Fruit fly (Drosophila melanogaster) whole organism, embryonic: ENCODE data around the gene Trl.

ENCODE experiments used
- B-H1 ChIP-seq: fragments of 200-800 bp; sonication (Bioruptor generic); IDR thresholded peaks from 3 replicates; pipeline ENCODE4 v1.3.6; 2022; ENCODE audit warnings: missing biosample characterization, missing genetic modification characterization
- B-H2 ChIP-seq: fragments of 200-800 bp; sonication (Bioruptor generic); optimal IDR thresholded peaks from 2 replicates; lab custom pipeline; 2018; ENCODE audit warnings: missing biosample characterization, mild to moderate bottlenecking, missing genetic modification characterization
- CG13287 ChIP-seq: fragments of 200-800 bp; sonication (Bioruptor generic); IDR thresholded peaks from 2 replicates; pipeline ENCODE4 v1.3.6; 2022; ENCODE audit warnings: missing biosample characterization, missing genetic modification characterization; ENCODE audit not compliant: partially characterized antibody
- CG13624 ChIP-seq: fragments of 200-800 bp; sonication (Bioruptor generic); optimal IDR thresholded peaks from 2 replicates; lab custom pipeline; 2016; ENCODE audit warnings: missing biosample characterization, missing genetic modification characterization
- CG14965 ChIP-seq: fragments of 200-800 bp; sonication (Bioruptor generic); optimal IDR thresholded peaks from 2 replicates; lab custom pipeline; 2016; ENCODE audit warnings: missing biosample characterization, missing genetic modification characterization, borderline replicate concordance
- CG15601 ChIP-seq: fragments of 200-800 bp; sonication (Bioruptor generic); optimal IDR thresholded peaks from 3 replicates; lab custom pipeline; 2019; ENCODE audit warnings: missing biosample characterization, mild to moderate bottlenecking, missing genetic modification characterization, moderate library complexity
- CG17361 ChIP-seq: fragments of 200-800 bp; sonication (Bioruptor generic); IDR thresholded peaks from 3 replicates; pipeline ENCODE4 v1.3.6; 2022; ENCODE audit warnings: missing biosample characterization, missing genetic modification characterization
- CG18262 ChIP-seq: fragments of 200-800 bp; optimal IDR thresholded peaks from 3 replicates; lab custom pipeline; 2019; ENCODE audit warnings: missing biosample characterization, mild to moderate bottlenecking, missing genetic modification characterization, moderate library complexity
- CG1832 ChIP-seq: fragments of 200-800 bp; sonication (Bioruptor generic); optimal IDR thresholded peaks from 2 replicates; lab custom pipeline; 2017; ENCODE audit warnings: missing biosample characterization, mild to moderate bottlenecking, missing genetic modification characterization, inconsistent platforms
- CG18619 ChIP-seq: fragments of 200-800 bp; sonication (Bioruptor generic); optimal IDR thresholded peaks from 3 replicates; lab custom pipeline; 2017; ENCODE audit warnings: missing biosample characterization, mild to moderate bottlenecking, missing genetic modification characterization
- CG2712 ChIP-seq: fragments of 200-800 bp; optimal IDR thresholded peaks from 3 replicates; lab custom pipeline; 2019; ENCODE audit warnings: missing biosample characterization, mild to moderate bottlenecking, missing genetic modification characterization, moderate library complexity
- CG30431 ChIP-seq: fragments of 200-800 bp; sonication (Bioruptor generic); optimal IDR thresholded peaks from 2 replicates; lab custom pipeline; 2017; ENCODE audit warnings: missing biosample characterization, missing genetic modification characterization
- CG33557 ChIP-seq: fragments of 200-800 bp; sonication (Bioruptor generic); optimal IDR thresholded peaks from 2 replicates; lab custom pipeline; 2019; ENCODE audit warnings: missing biosample characterization, mild to moderate bottlenecking, missing genetic modification characterization, moderate library complexity
- CG3838 ChIP-seq: fragments of 200-800 bp; sonication (Bioruptor generic); optimal IDR thresholded peaks from 3 replicates; lab custom pipeline; 2016; ENCODE audit warnings: missing biosample characterization, missing genetic modification characterization
- CG4328 ChIP-seq: fragments of 200-800 bp; sonication (Bioruptor generic); optimal IDR thresholded peaks from 3 replicates; lab custom pipeline; 2017; ENCODE audit warnings: missing biosample characterization, missing genetic modification reagents, missing genetic modification characterization
- CG7745 ChIP-seq: fragments of 200-800 bp; sonication (Bioruptor generic); optimal IDR thresholded peaks from 2 replicates; lab custom pipeline; 2018; ENCODE audit warnings: missing biosample characterization, mild to moderate bottlenecking, missing genetic modification characterization, moderate library complexity
- CG8478 ChIP-seq: fragments of >200 bp; optimal IDR thresholded peaks from 2 replicates; lab custom pipeline; 2018
- CG9437 ChIP-seq: fragments of 200-800 bp; sonication (Bioruptor generic); optimal IDR thresholded peaks from 2 replicates; lab custom pipeline; 2018; ENCODE audit warnings: missing biosample characterization, mild to moderate bottlenecking, missing genetic modification characterization
- D19B ChIP-seq: fragments of 200-800 bp; sonication (Bioruptor generic); optimal IDR thresholded peaks from 2 replicates; lab custom pipeline; 2017; ENCODE audit warnings: missing biosample characterization, mild to moderate bottlenecking, missing genetic modification characterization
- Deaf1 ChIP-seq: fragments of 200-800 bp; optimal IDR thresholded peaks from 3 replicates; lab custom pipeline; 2019; ENCODE audit warnings: missing biosample characterization, mild to moderate bottlenecking, missing genetic modification characterization, moderate library complexity
- Dp ChIP-seq: fragments of 200-800 bp; sonication (Bioruptor generic); optimal IDR thresholded peaks from 2 replicates; lab custom pipeline; 2018; ENCODE audit warnings: missing biosample characterization, mild to moderate bottlenecking, missing genetic modification characterization, moderate library complexity
- Elba2 ChIP-seq: fragments of 200-800 bp; sonication (Bioruptor generic); optimal IDR thresholded peaks from 3 replicates; lab custom pipeline; 2016; ENCODE audit warnings: missing biosample characterization, missing genetic modification characterization
- HLHmδ ChIP-seq: fragments of 200-800 bp; sonication (Bioruptor generic); optimal IDR thresholded peaks from 2 replicates; lab custom pipeline; 2018; ENCODE audit warnings: missing biosample characterization, mild to moderate bottlenecking, missing genetic modification characterization, moderate library complexity
- Hr51 ChIP-seq, 2 experiments: fragments of 200-800 bp; sonication (Bioruptor generic); optimal IDR thresholded peaks; 2 replicates in 1 of 2; 3 replicates in 1 of 2; lab custom pipeline; 2016 to 2018; ENCODE audit warnings: missing biosample characterization in 2 of 2, missing genetic modification characterization in 2 of 2, mild to moderate bottlenecking in 1 of 2, moderate library complexity in 1 of 2
- NC2α ChIP-seq: fragments of 200-800 bp; sonication (Bioruptor generic); optimal IDR thresholded peaks from 2 replicates; lab custom pipeline; 2016; ENCODE audit warnings: missing biosample characterization, missing genetic modification characterization
- NFAT ChIP-seq: fragments of 200-800 bp; sonication (Bioruptor generic); IDR thresholded peaks from 2 replicates; pipeline ENCODE4 v1.3.6; 2022; ENCODE audit warnings: missing biosample characterization, missing genetic modification characterization
- Neu2 ChIP-seq: fragments of 200-800 bp; sonication (Bioruptor generic); optimal IDR thresholded peaks from 3 replicates; lab custom pipeline; 2016; ENCODE audit warnings: missing biosample characterization, missing genetic modification characterization, borderline replicate concordance
- Nf-YA ChIP-seq: fragments of 200-800 bp; sonication (Bioruptor generic); IDR thresholded peaks from 2 replicates; pipeline ENCODE4 v1.3.6; 2022; ENCODE audit warnings: missing biosample characterization, missing genetic modification characterization
- Oaz ChIP-seq: fragments of 200-800 bp; sonication (Bioruptor generic); IDR thresholded peaks from 2 replicates; pipeline ENCODE4 v1.3.6; 2022; ENCODE audit warnings: missing biosample characterization, missing genetic modification characterization
- Sry-δ ChIP-seq: fragments of 200-800 bp; sonication (Bioruptor generic); optimal IDR thresholded peaks from 2 replicates; lab custom pipeline; 2016; ENCODE audit warnings: missing biosample characterization, missing genetic modification characterization
- TFAM ChIP-seq: fragments of 200-800 bp; sonication (Bioruptor generic); optimal IDR thresholded peaks from 2 replicates; lab custom pipeline; 2017; ENCODE audit warnings: missing biosample characterization, missing genetic modification characterization, inconsistent platforms
- abd-A ChIP-seq: fragments of 200-800 bp; sonication (Bioruptor generic); optimal IDR thresholded peaks from 3 replicates; lab custom pipeline; 2019; ENCODE audit warnings: missing biosample characterization, mild to moderate bottlenecking, missing genetic modification characterization, moderate library complexity
- aop ChIP-seq: fragments of 200-800 bp; sonication (Bioruptor generic); IDR thresholded peaks from 2 replicates; pipeline ENCODE4 v1.3.6; 2022; ENCODE audit warnings: missing biosample characterization, missing genetic modification characterization
- ash1 ChIP-seq: fragments of 200-800 bp; sonication (Bioruptor generic); optimal IDR thresholded peaks from 2 replicates; lab custom pipeline; 2018; ENCODE audit warnings: missing biosample characterization, mild to moderate bottlenecking, missing genetic modification characterization
- bowl ChIP-seq: fragments of 200-800 bp; sonication (Bioruptor generic); IDR thresholded peaks from 2 replicates; pipeline ENCODE4 v1.3.6; 2022; ENCODE audit warnings: missing biosample characterization, missing genetic modification characterization
- cato ChIP-seq: fragments of 200-800 bp; sonication (Bioruptor generic); optimal IDR thresholded peaks from 2 replicates; lab custom pipeline; 2016; ENCODE audit warnings: missing biosample characterization, missing genetic modification characterization, borderline replicate concordance
- disco-r ChIP-seq: fragments of 200-800 bp; sonication (Bioruptor generic); optimal IDR thresholded peaks from 2 replicates; lab custom pipeline; 2016; ENCODE audit warnings: missing biosample characterization, missing genetic modification characterization
- gfzf ChIP-seq: fragments of 200-800 bp; sonication (Bioruptor generic); optimal IDR thresholded peaks from 2 replicates; lab custom pipeline; 2016; ENCODE audit warnings: missing biosample characterization, mild to moderate bottlenecking, missing genetic modification characterization, moderate library complexity
- hkb ChIP-seq, 2 experiments: fragments of 200-800 bp in 1 of 2; fragments of >200 bp in 1 of 2; sonication (Bioruptor generic) in 1 of 2; IDR thresholded peaks in 1 of 2; optimal IDR thresholded peaks in 1 of 2; 2 replicates each; pipeline versions ENCODE4 v1.3.6 to Lab custom; 2017 to 2022; ENCODE audit warnings: missing biosample characterization in 1 of 2, missing genetic modification characterization in 1 of 2
- kah ChIP-seq: fragments of 200-800 bp; sonication (Bioruptor generic); optimal IDR thresholded peaks from 2 replicates; lab custom pipeline; 2018; ENCODE audit warnings: missing biosample characterization, mild to moderate bottlenecking, missing genetic modification characterization
- mirr ChIP-seq: fragments of 200-800 bp; sonication (Bioruptor generic); optimal IDR thresholded peaks from 3 replicates; lab custom pipeline; 2018; ENCODE audit warnings: missing biosample characterization, mild to moderate bottlenecking, missing genetic modification characterization
- nerfin-1 ChIP-seq: fragments of 200-800 bp; sonication (Bioruptor generic); optimal IDR thresholded peaks from 3 replicates; lab custom pipeline; 2019; ENCODE audit warnings: missing biosample characterization, mild to moderate bottlenecking, missing genetic modification characterization, moderate library complexity
- onecut ChIP-seq: fragments of 200-800 bp; sonication (Bioruptor generic); IDR thresholded peaks from 2 replicates; pipeline ENCODE4 v1.3.6; 2022; ENCODE audit warnings: missing biosample characterization, missing genetic modification characterization
- psq ChIP-seq: fragments of 200-800 bp; sonication (Bioruptor generic); optimal IDR thresholded peaks from 2 replicates; lab custom pipeline; 2017; ENCODE audit warnings: missing biosample characterization, missing genetic modification characterization
- scrt ChIP-seq: fragments of 200-800 bp; sonication (Bioruptor generic); optimal IDR thresholded peaks from 2 replicates; lab custom pipeline; 2018; ENCODE audit warnings: missing biosample characterization, mild to moderate bottlenecking, missing genetic modification characterization, moderate library complexity
- sens ChIP-seq: fragments of 200-800 bp; sonication (Bioruptor generic); peaks from one replicate; lab custom pipeline; 2016; ENCODE audit warnings: missing biosample characterization, missing genetic modification characterization
- sisA ChIP-seq: fragments of 200-800 bp; sonication (Bioruptor generic); IDR thresholded peaks from 2 replicates; pipeline ENCODE4 v1.3.6; 2022; ENCODE audit warnings: missing biosample characterization, missing genetic modification characterization
- twi ChIP-seq: fragments of 200-800 bp; optimal IDR thresholded peaks from 2 replicates; lab custom pipeline; 2019; ENCODE audit warnings: missing biosample characterization, mild to moderate bottlenecking, missing genetic modification characterization, moderate library complexity
- tx ChIP-seq: fragments of 200-800 bp; sonication (Bioruptor generic); optimal IDR thresholded peaks from 2 replicates; lab custom pipeline; 2016; ENCODE audit warnings: missing biosample characterization, missing genetic modification characterization

The Trl gene

DNA sequence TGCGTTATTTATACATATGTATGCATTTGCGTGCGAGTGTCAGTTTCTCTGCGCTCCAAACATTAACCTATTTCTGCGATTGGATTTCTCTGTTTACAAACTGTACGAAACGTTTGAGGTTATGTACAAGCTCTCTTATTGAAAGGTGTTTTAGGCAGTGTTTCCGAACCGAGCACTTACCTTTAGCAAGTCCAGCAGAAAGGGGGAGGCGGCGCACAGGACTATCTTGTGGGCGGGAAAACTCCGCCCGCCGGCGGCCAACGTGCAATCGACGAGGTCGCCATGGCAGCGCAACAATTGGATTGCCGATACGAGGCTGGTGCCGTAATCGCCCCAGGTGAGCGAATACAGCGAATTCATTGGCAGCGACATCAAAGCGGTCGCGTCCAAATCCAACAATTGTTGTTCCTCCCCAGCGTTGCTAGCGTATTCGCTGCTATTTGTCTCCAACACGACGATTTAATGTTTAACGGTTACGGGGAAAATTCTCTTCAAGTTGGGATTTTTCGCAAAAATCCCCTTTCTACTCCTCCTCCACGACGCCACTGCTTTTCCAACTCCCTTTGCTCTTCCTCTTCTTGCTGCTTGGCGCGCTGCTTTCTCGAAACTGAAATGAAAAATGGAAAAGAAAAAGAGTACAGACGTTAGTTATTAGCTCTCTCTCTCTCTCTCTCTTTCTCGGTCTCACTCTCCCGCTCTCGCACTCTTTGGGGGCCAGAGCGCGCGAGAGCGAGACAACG, 4.0 kb downstream of the Trl start (continued):
- TF ChIP-seq CG18619 (GFP tag; lab: Kevin White, UChicago) (peak; percentile 87), ash1 (no peak), CG33557 (no peak), Dp (GFP tag; lab: Kevin White, UChicago) (peak; percentile 11), abd-A (tag; lab: Kevin White, UChicago) (no peak), tx (GFP tag; lab: Kevin White, UChicago) (peak; percentile 89), TFAM (peak; percentile 2), scrt (GFP tag; lab: Kevin White, UChicago) (peak; percentile 88), CG7745 (tag; lab: Kevin White, UChicago) (no peak), psq (GFP tag; lab: Kevin White, UChicago) (peak; percentile 73), B-H1 (GFP tag; lab: Robert Waterston, UW) (peak; percentile 74), HLHmδ (peak; percentile 52), aop (GFP tag; lab: Robert Waterston, UW) (peak; percentile 66; the same call in 1 of the 2 replicates), CG3838 (GFP tag; lab: Kevin White, UChicago) (no peak), sens (peak; percentile 98), gfzf (GFP tag; lab: Kevin White, UChicago) (no peak), D19B (peak; percentile 83), cato (GFP tag; lab: Kevin White, UChicago) (peak; percentile 67), sisA (GFP tag; lab: Robert Waterston, UW) (peak; percentile 93), kah (GFP tag; lab: Kevin White, UChicago) (peak; percentile 39), Deaf1 (tag; lab: Kevin White, UChicago) (peak; percentile 37), CG2712 (tag; lab: Kevin White, UChicago) (peak; percentile 80), CG30431 (GFP tag; lab: Kevin White, UChicago) (peak; percentile 72), CG14965 (peak; percentile 74), NFAT (GFP tag; lab: Robert Waterston, UW) (peak; percentile 94), CG15601 (tag; lab: Kevin White, UChicago) (peak; percentile 31), B-H2 (GFP tag; lab: Kevin White, UChicago) (peak; percentile 76), CG18262 (tag; lab: Kevin White, UChicago) (peak; percentile 78), NC2α (GFP tag; lab: Kevin White, UChicago) (peak; percentile 77), Elba2 (peak; percentile 12), Oaz (GFP tag; lab: Robert Waterston, UW) (peak; percentile 85), Nf-YA (GFP tag; lab: Robert Waterston, UW) (peak; percentile 84), Sry-δ (peak; percentile 46), hkb (optimal IDR thresholded peaks at IDR 0.05; lab: Kevin White, UChicago) (no peak), hkb (GFP tag; IDR thresholded peaks at IDR 0.05; lab: Robert Waterston, UW) (peak; percentile 88), mirr (GFP tag; lab: Kevin White, UChicago) (peak; percentile 71), nerfin-1 (tag; lab: Kevin White, UChicago) (peak; percentile 59), Hr51 (GFP tag; optimal IDR thresholded peaks at IDR 0.05; lab: Kevin White, UChicago) (peak; percentile 80 to 88), CG4328 (GFP tag; lab: Kevin White, UChicago) (peak; percentile 73), onecut (GFP tag; lab: Robert Waterston, UW) (peak; percentile 85), CG17361 (peak; percentile 80), twi (tag; lab: Kevin White, UChicago) (peak; percentile 49), CG13287 (GFP tag; lab: Robert Waterston, UW) (0 out of 2 replicates have a peak, but pooled peaks have one; percentile 6), CG13624 (GFP tag; lab: Kevin White, UChicago) (peak; percentile 93), disco-r (GFP tag; lab: Kevin White, UChicago) (peak; percentile 76), bowl (peak; percentile 57), Neu2 (GFP tag; lab: Kevin White, UChicago) (peak; percentile 51), CG9437 (GFP tag; lab: Kevin White, UChicago) (peak; percentile 66), CG8478 (lab: Kevin White, UChicago) (peak; percentile 35), CG1832 (GFP tag; lab: Kevin White, UChicago) (peak; percentile 94)
